Fruit fly (Drosophila melanogaster) whole organism, prepupa: ENCODE measurements around the gene Trf.

ENCODE experiments used
- Blimp-1 ChIP-seq: fragments of 200-800 bp; sonication (Bioruptor generic); optimal IDR thresholded peaks from 3 replicates; lab custom pipeline; 2017; ENCODE audit warnings: missing biosample characterization, missing genetic modification characterization, mild to moderate bottlenecking, moderate library complexity, missing genetic modification reagents
- CG10631 ChIP-seq: fragments of 200-800 bp; sonication (Bioruptor generic); optimal IDR thresholded peaks from 2 replicates; lab custom pipeline; 2016; ENCODE audit warnings: missing biosample characterization, missing genetic modification characterization
- CG10669 ChIP-seq: fragments of 200-800 bp; sonication (Bioruptor generic); optimal IDR thresholded peaks from 3 replicates; lab custom pipeline; 2018; ENCODE audit warnings: missing biosample characterization, mild to moderate bottlenecking, missing genetic modification characterization, moderate library complexity
- CG11902 ChIP-seq: fragments of 200-800 bp; sonication (Bioruptor generic); optimal IDR thresholded peaks from 3 replicates; lab custom pipeline; 2016; ENCODE audit warnings: missing biosample characterization, missing genetic modification characterization
- CG15336 ChIP-seq: fragments of 200-800 bp; sonication (Bioruptor generic); IDR thresholded peaks from 2 replicates; pipeline ENCODE4 v1.3.6; 2022; ENCODE audit warnings: missing biosample characterization, missing genetic modification characterization
- CG1621 ChIP-seq: fragments of 200-800 bp; sonication (Bioruptor generic); optimal IDR thresholded peaks from 3 replicates; lab custom pipeline; 2018; ENCODE audit warnings: missing biosample characterization, mild to moderate bottlenecking, missing genetic modification characterization
- CG31627 ChIP-seq: fragments of 200-800 bp; sonication (Bioruptor generic); optimal IDR thresholded peaks from 3 replicates; lab custom pipeline; 2016; ENCODE audit warnings: missing biosample characterization, missing genetic modification characterization
- CG3919 ChIP-seq: fragments of 200-800 bp; sonication (Bioruptor generic); optimal IDR thresholded peaks from 3 replicates; lab custom pipeline; 2016; ENCODE audit warnings: missing biosample characterization, missing genetic modification characterization
- CG6163 ChIP-seq: fragments of 200-800 bp; sonication (Bioruptor generic); IDR thresholded peaks from 3 replicates; pipeline ENCODE4 v1.3.6; 2022; ENCODE audit warnings: missing biosample characterization, missing genetic modification characterization
- CG6276 ChIP-seq: fragments of 200-800 bp; sonication (Bioruptor generic); optimal IDR thresholded peaks from 2 replicates; lab custom pipeline; 2017; ENCODE audit warnings: missing biosample characterization, mild to moderate bottlenecking, missing genetic modification characterization
- CG6792 ChIP-seq: fragments of 200-800 bp; sonication (Bioruptor generic); optimal IDR thresholded peaks from 3 replicates; lab custom pipeline; 2016; ENCODE audit warnings: missing biosample characterization, missing genetic modification characterization
- CG6808 ChIP-seq: fragments of 200-800 bp; sonication (Bioruptor generic); optimal IDR thresholded peaks from 3 replicates; lab custom pipeline; 2017; ENCODE audit warnings: missing biosample characterization, missing genetic modification characterization, mild to moderate bottlenecking, moderate library complexity, missing genetic modification reagents
- CG6854 ChIP-seq: fragments of 200-800 bp; sonication (Bioruptor generic); optimal IDR thresholded peaks from 2 replicates; lab custom pipeline; 2017; ENCODE audit warnings: missing biosample characterization, mild to moderate bottlenecking, missing genetic modification characterization
- CG7368 ChIP-seq: fragments of 200-800 bp; sonication (Bioruptor generic); optimal IDR thresholded peaks from 3 replicates; lab custom pipeline; 2016; ENCODE audit warnings: missing biosample characterization, missing genetic modification characterization
- CG8119 ChIP-seq: fragments of 200-800 bp; sonication (Bioruptor generic); IDR thresholded peaks from 3 replicates; pipeline ENCODE4 v1.3.6; 2022; ENCODE audit warnings: missing biosample characterization, missing genetic modification characterization
- CG8319 ChIP-seq: fragments of 200-800 bp; sonication (Bioruptor generic); optimal IDR thresholded peaks from 3 replicates; lab custom pipeline; 2016; ENCODE audit warnings: missing biosample characterization, missing genetic modification characterization
- CG8632 ChIP-seq: fragments of 200-800 bp; sonication (Bioruptor generic); optimal IDR thresholded peaks from 3 replicates; lab custom pipeline; 2016; ENCODE audit warnings: missing biosample characterization, missing genetic modification characterization
- CG9139 ChIP-seq: fragments of 200-800 bp; sonication (Bioruptor generic); optimal IDR thresholded peaks from 3 replicates; lab custom pipeline; 2017; ENCODE audit warnings: missing biosample characterization, mild to moderate bottlenecking, missing genetic modification characterization
- Eip75B ChIP-seq: fragments of 200-800 bp; sonication (Bioruptor generic); optimal IDR thresholded peaks from 3 replicates; lab custom pipeline; 2016; ENCODE audit warnings: missing biosample characterization, missing genetic modification characterization
- Eip78C ChIP-seq: fragments of 200-800 bp; sonication (Bioruptor generic); peaks from one replicate; lab custom pipeline; 2016; ENCODE audit warnings: missing biosample characterization, missing genetic modification characterization
- Eip93F ChIP-seq: fragments of 200-800 bp; sonication (Bioruptor generic); optimal IDR thresholded peaks from 2 replicates; lab custom pipeline; 2016; ENCODE audit warnings: missing biosample characterization, mild to moderate bottlenecking, missing genetic modification characterization
- Ets96B ChIP-seq: fragments of 200-800 bp; optimal IDR thresholded peaks from 2 replicates; lab custom pipeline; 2019; ENCODE audit warnings: missing biosample characterization, mild to moderate bottlenecking, missing genetic modification characterization, moderate library complexity
- Hr38 ChIP-seq: sonication (Bioruptor generic); optimal IDR thresholded peaks from 2 replicates; lab custom pipeline; 2016; ENCODE audit warnings: missing biosample characterization, missing genetic modification characterization
- Hr39 ChIP-seq: fragments of 200-800 bp; sonication (Bioruptor generic); optimal IDR thresholded peaks from 2 replicates; lab custom pipeline; 2016; ENCODE audit warnings: missing biosample characterization, missing genetic modification characterization
- Hr4 ChIP-seq: fragments of 200-800 bp; sonication (Bioruptor generic); optimal IDR thresholded peaks from 3 replicates; lab custom pipeline; 2016; ENCODE audit warnings: missing biosample characterization, missing genetic modification characterization
- Lpt ChIP-seq: fragments of 200-800 bp; sonication (Bioruptor generic); optimal IDR thresholded peaks from 3 replicates; lab custom pipeline; 2016; ENCODE audit warnings: missing biosample characterization, missing genetic modification characterization
- Met ChIP-seq: fragments of 200-800 bp; sonication (Bioruptor generic); optimal IDR thresholded peaks from 3 replicates; lab custom pipeline; 2016; ENCODE audit warnings: missing biosample characterization, missing genetic modification characterization
- OdsH ChIP-seq: fragments of 200-800 bp; sonication (Bioruptor generic); optimal IDR thresholded peaks from 3 replicates; lab custom pipeline; 2016; ENCODE audit warnings: missing biosample characterization, missing genetic modification characterization
- Smox ChIP-seq: fragments of 200-800 bp; sonication (Bioruptor generic); optimal IDR thresholded peaks from 3 replicates; lab custom pipeline; 2016; ENCODE audit warnings: missing biosample characterization, missing genetic modification characterization
- Sox102F ChIP-seq: fragments of 200-800 bp; sonication (Bioruptor generic); optimal IDR thresholded peaks from 2 replicates; lab custom pipeline; 2016; ENCODE audit warnings: missing biosample characterization, mild to moderate bottlenecking, missing genetic modification characterization
- Sox14 ChIP-seq: fragments of 200-800 bp; sonication (Bioruptor generic); optimal IDR thresholded peaks from 3 replicates; lab custom pipeline; 2016; ENCODE audit warnings: missing biosample characterization, missing genetic modification characterization
- Sox15 ChIP-seq: fragments of 200-800 bp; sonication (Bioruptor generic); optimal IDR thresholded peaks from 3 replicates; lab custom pipeline; 2016; ENCODE audit warnings: missing biosample characterization, missing genetic modification characterization
- achi ChIP-seq: fragments of 200-800 bp; sonication (Bioruptor generic); optimal IDR thresholded peaks from 3 replicates; lab custom pipeline; 2016; ENCODE audit warnings: missing biosample characterization, missing genetic modification characterization
- acj6 ChIP-seq: fragments of 200-800 bp; sonication (Bioruptor generic); optimal IDR thresholded peaks from 3 replicates; lab custom pipeline; 2016; ENCODE audit warnings: missing biosample characterization, missing genetic modification characterization
- cyc ChIP-seq: fragments of 200-800 bp; sonication (Bioruptor generic); optimal IDR thresholded peaks from 3 replicates; lab custom pipeline; 2016; ENCODE audit warnings: missing biosample characterization, missing genetic modification characterization
- dac ChIP-seq: fragments of 200-800 bp; sonication (Bioruptor generic); optimal IDR thresholded peaks from 2 replicates; lab custom pipeline; 2017; ENCODE audit warnings: missing biosample characterization, mild to moderate bottlenecking, missing genetic modification characterization
- eg ChIP-seq: fragments of 200-800 bp; sonication (Bioruptor generic); IDR thresholded peaks from 3 replicates; pipeline ENCODE4 v1.3.6; 2022; ENCODE audit warnings: missing biosample characterization, missing genetic modification characterization
- esn ChIP-seq: fragments of 200-800 bp; sonication (Bioruptor generic); optimal IDR thresholded peaks from 2 replicates; lab custom pipeline; 2016; ENCODE audit warnings: missing biosample characterization, mild to moderate bottlenecking, missing genetic modification characterization, moderate library complexity
- fd59A ChIP-seq: fragments of 200-800 bp; sonication (Bioruptor generic); optimal IDR thresholded peaks from 2 replicates; lab custom pipeline; 2017; ENCODE audit warnings: missing biosample characterization, mild to moderate bottlenecking, missing genetic modification characterization, missing genetic modification reagents
- fd85E ChIP-seq: fragments of 200-800 bp; sonication (Bioruptor generic); optimal IDR thresholded peaks from 3 replicates; lab custom pipeline; 2016; ENCODE audit warnings: missing biosample characterization, missing genetic modification characterization
- fkh ChIP-seq: fragments of 200-800 bp; sonication (Bioruptor generic); optimal IDR thresholded peaks from 3 replicates; lab custom pipeline; 2017; ENCODE audit warnings: missing biosample characterization, mild to moderate bottlenecking, missing genetic modification characterization, moderate library complexity
- net ChIP-seq: fragments of 200-800 bp; sonication (Bioruptor generic); optimal IDR thresholded peaks from 3 replicates; lab custom pipeline; 2016; ENCODE audit warnings: missing biosample characterization, missing genetic modification characterization
- pdm3 ChIP-seq: fragments of 200-800 bp; sonication (Bioruptor generic); optimal IDR thresholded peaks from 3 replicates; lab custom pipeline; 2016; ENCODE audit warnings: missing biosample characterization, missing genetic modification characterization
- salr ChIP-seq, 2 experiments: fragments of 200-800 bp; sonication (Bioruptor generic); optimal IDR thresholded peaks; 3 replicates each; lab custom pipeline; 2016 to 2018; ENCODE audit warnings: missing biosample characterization in 2 of 2, missing genetic modification characterization in 2 of 2, mild to moderate bottlenecking in 1 of 2
- spab ChIP-seq: fragments of 200-800 bp; sonication (Bioruptor generic); optimal IDR thresholded peaks from 2 replicates; lab custom pipeline; 2017; ENCODE audit warnings: missing biosample characterization, mild to moderate bottlenecking, missing genetic modification characterization, missing genetic modification reagents
- ss ChIP-seq, 2 experiments: fragments of 200-800 bp; sonication (Bioruptor generic); optimal IDR thresholded peaks; 2 replicates in 1 of 2; 3 replicates in 1 of 2; lab custom pipeline; 2017 to 2018; ENCODE audit warnings: mild to moderate bottlenecking in 2 of 2, missing biosample characterization in 2 of 2, missing genetic modification characterization in 2 of 2, moderate library complexity in 1 of 2
- svp ChIP-seq: fragments of 200-800 bp; sonication (Bioruptor generic); peaks from one replicate; lab custom pipeline; 2016; ENCODE audit warnings: missing biosample characterization, missing genetic modification characterization
- vri ChIP-seq: fragments of 200-800 bp; sonication (Bioruptor generic); optimal IDR thresholded peaks from 3 replicates; lab custom pipeline; 2016; ENCODE audit warnings: missing biosample characterization, mild to moderate bottlenecking, missing genetic modification characterization

Gene Trf

dm6 chr2L:8080645-8081044 lies 8.0 kb downstream of the Trf start:
- TF ChIP-seq Lpt: peak; percentile 9
- TF ChIP-seq fd59A (GFP tag; lab: Kevin White, UChicago): no peak
- no peak for TF ChIP-seq Blimp-1 (GFP tag; lab: Kevin White, UChicago)
- TF ChIP-seq Sox15 (GFP tag; lab: Kevin White, UChicago): no peak
- TF ChIP-seq CG15336 (GFP tag; lab: Robert Waterston, UW): peak; percentile 85
- peak; percentile 79 for TF ChIP-seq CG8119 (GFP tag; lab: Robert Waterston, UW)
- no peak for TF ChIP-seq CG9139
- TF ChIP-seq CG3919 (GFP tag; lab: Kevin White, UChicago): no peak

dm6 chr2L:8081640-8082485 lies 9.2 kb downstream of the Trf start:
- TF ChIP-seq OdsH (GFP tag; lab: Kevin White, UChicago) (peak; percentile 88), Hr38 (GFP tag; lab: Kevin White, UChicago) (no peak), salr (GFP tag; optimal IDR thresholded peaks at IDR 0.05; lab: Kevin White, UChicago) (peak; percentile 48 to 84), svp (GFP tag; lab: Kevin White, UChicago) (peak; percentile 82), CG6276 (GFP tag; lab: Kevin White, UChicago) (no peak), Sox102F (no peak), CG15336 (GFP tag; lab: Robert Waterston, UW) (peak; percentile 94), cyc (GFP tag; lab: Kevin White, UChicago) (no peak), Blimp-1 (GFP tag; lab: Kevin White, UChicago) (no peak), Met (GFP tag; lab: Kevin White, UChicago) (no peak), esn (GFP tag; lab: Kevin White, UChicago) (peak; percentile 82), CG7368 (GFP tag; lab: Kevin White, UChicago) (no peak), Hr4 (GFP tag; lab: Kevin White, UChicago) (peak; percentile 69), CG10631 (GFP tag; lab: Kevin White, UChicago) (peak; percentile 88), CG9139 (no peak), CG6792 (GFP tag; lab: Kevin White, UChicago) (peak; percentile 83), CG6808 (no peak), CG10669 (no peak), Eip78C (GFP tag; lab: Kevin White, UChicago) (peak; percentile 89), pdm3 (GFP tag; lab: Kevin White, UChicago) (peak; percentile 70), Smox (GFP tag; lab: Kevin White, UChicago) (no peak), ss (GFP tag; optimal IDR thresholded peaks at IDR 0.05; lab: Kevin White, UChicago) (peak in 1 of 2 experiments; percentile 31), CG6854 (GFP tag; lab: Kevin White, UChicago) (peak; percentile 31), achi (GFP tag; lab: Kevin White, UChicago) (peak; percentile 82), Sox15 (GFP tag; lab: Kevin White, UChicago) (peak; percentile 51), Hr39 (GFP tag; lab: Kevin White, UChicago) (peak; percentile 46), CG3919 (GFP tag; lab: Kevin White, UChicago) (peak; percentile 42), eg (GFP tag; lab: Robert Waterston, UW) (no peak; the same call in 1 of the 3 replicates), CG8319 (no peak), net (GFP tag; lab: Kevin White, UChicago) (peak; percentile 13), CG31627 (peak; percentile 44), acj6 (GFP tag; lab: Kevin White, UChicago) (peak; percentile 83), spab (GFP tag; lab: Kevin White, UChicago) (no peak), Eip75B (no peak), dac (peak; percentile 53), CG6163 (GFP tag; lab: Robert Waterston, UW) (0 out of 3 replicates have a peak, but pooled peaks have one; percentile 17), vri (GFP tag; lab: Kevin White, UChicago) (no peak), CG1621 (tag; lab: Kevin White, UChicago) (no peak), Ets96B (tag; lab: Kevin White, UChicago) (peak; percentile 84), Eip93F (no peak), CG8632 (GFP tag; lab: Kevin White, UChicago) (peak; percentile 83), Sox14 (peak; percentile 57), CG11902 (GFP tag; lab: Kevin White, UChicago) (no peak), Lpt (peak; percentile 60), fkh (GFP tag; lab: Kevin White, UChicago) (no peak), fd85E (GFP tag; lab: Kevin White, UChicago) (no peak)
